Fruit fly (Drosophila melanogaster) whole organism: ENCODE results near the gene G6P.

Source experiments
- CG8478 ChIP-seq: fragments of >200 bp; optimal IDR thresholded peaks from 2 replicates; lab custom pipeline; 2018; ENCODE audit warnings: inconsistent platforms
- pan ChIP-seq: fragments of >200 bp; optimal IDR thresholded peaks from 2 replicates; lab custom pipeline; 2017
- psq ChIP-seq: fragments of >200 bp; optimal IDR thresholded peaks from 2 replicates; lab custom pipeline; 2017
- usp ChIP-seq: fragments of >200 bp; optimal IDR thresholded peaks from 2 replicates; lab custom pipeline; 2017; ENCODE audit warnings: missing biosample characterization, missing genetic modification characterization, mixed read lengths

- no peak for TF ChIP-seq usp (GFP tag; lab: Kevin White, UChicago)
- no peak for TF ChIP-seq psq (lab: Kevin White, UChicago)
- TF ChIP-seq CG8478 (lab: Kevin White, UChicago) = no peak
- no peak for TF ChIP-seq pan
Measured at dm6 chr2L:2844413-2844812, 28.9 kb upstream of the G6P start, which contains the start of gene CG18558.
